Worm (Caenorhabditis elegans): ENCODE data around the gene ZK262.4.
"Not testable (repeated sequence)": the region's sequence is repeated elsewhere in the genome, so short reads cannot be mapped to it uniquely, and the experiment has no call there.

The ZK262.4 gene

DNA sequence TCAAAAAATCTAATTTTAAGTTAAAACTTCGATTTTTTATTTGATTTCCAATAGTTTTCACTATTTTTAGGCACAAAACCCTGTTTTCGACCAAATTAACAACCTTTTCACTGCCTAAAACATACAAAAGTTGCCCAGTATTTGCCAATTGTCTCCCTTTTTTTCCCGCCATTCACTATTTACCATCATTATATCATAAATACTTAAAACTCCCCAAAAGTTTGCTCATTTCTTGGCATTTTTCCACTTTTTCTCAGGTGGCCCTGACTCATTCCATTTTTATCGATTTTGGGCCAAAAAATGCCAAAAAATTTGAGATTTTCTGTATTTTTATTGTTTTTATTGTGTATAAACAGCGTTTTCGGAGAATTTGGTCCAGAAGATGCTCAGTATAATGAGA, 10.3 kb downstream of the ZK262.4 start, which contains the start of gene txt-8:
TSS of gene txt-8 (plus strand) at position 301 of the 400 bp plus-strand sequence.
- no peak for TF ChIP-seq tbx-11 (GFP tag; IDR thresholded peaks at IDR 0.05)
- TF ChIP-seq sea-1 (GFP tag; conservative IDR thresholded peaks at IDR 0.05): no peak
- TF ChIP-seq flt-1 (GFP tag; IDR thresholded peaks at IDR 0.05): no peak
- no peak for TF ChIP-seq scrt-1 (GFP tag; IDR thresholded peaks at IDR 0.05)
- no peak for TF ChIP-seq F13C5.2 (tag; optimal IDR thresholded peaks at IDR 0.05)
- TF ChIP-seq ceh-36 (tag; optimal IDR thresholded peaks at IDR 0.05): no peak
- TF ChIP-seq ceh-13 (GFP tag; optimal IDR thresholded peaks at IDR 0.05): no peak
- no peak for TF ChIP-seq B0310.2 (tag; optimal IDR thresholded peaks at IDR 0.05)
- no peak for TF ChIP-seq aly-1 (tag; optimal IDR thresholded peaks at IDR 0.05)
- TF ChIP-seq hnd-1 (tag; optimal IDR thresholded peaks at IDR 0.05): no peak
- TF ChIP-seq hmg-4 (GFP tag; optimal IDR thresholded peaks at IDR 0.05): no peak
- TF ChIP-seq pes-1 (GFP tag; IDR thresholded peaks at IDR 0.05): no peak
- no peak for TF ChIP-seq ama-1 (optimal IDR thresholded peaks at IDR 0.05)
- no peak for TF ChIP-seq ets-7 (tag; optimal IDR thresholded peaks at IDR 0.05)

DNA sequence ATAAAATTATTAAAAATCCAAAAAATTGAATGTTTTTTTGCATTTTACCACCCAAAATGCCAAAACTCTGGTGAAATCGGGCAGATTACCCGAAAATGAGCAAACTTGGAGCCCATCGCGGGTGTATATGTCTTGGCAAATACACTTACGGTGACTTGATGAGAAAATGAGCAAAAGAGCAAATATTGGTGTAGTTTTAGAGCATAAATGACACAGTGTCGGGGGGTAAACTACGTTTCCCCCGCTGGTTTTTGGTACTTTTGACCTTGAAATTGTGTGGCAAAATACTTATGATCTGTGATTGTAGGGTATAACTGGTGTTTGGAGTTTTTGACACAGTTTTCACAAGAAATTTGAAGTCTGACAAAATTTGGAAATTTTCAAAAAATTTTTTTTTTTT, 11.5 kb downstream of the ZK262.4 start, which contains the start of gene ZK262.2:
TSS of gene ZK262.2 (minus strand) at position 101 of the 400 bp plus-strand sequence.
- TF ChIP-seq flt-1 (GFP tag; IDR thresholded peaks at IDR 0.05) (no peak), hmg-4 (GFP tag; optimal IDR thresholded peaks at IDR 0.05) (no peak), scrt-1 (GFP tag; IDR thresholded peaks at IDR 0.05) (no peak)

DNA sequence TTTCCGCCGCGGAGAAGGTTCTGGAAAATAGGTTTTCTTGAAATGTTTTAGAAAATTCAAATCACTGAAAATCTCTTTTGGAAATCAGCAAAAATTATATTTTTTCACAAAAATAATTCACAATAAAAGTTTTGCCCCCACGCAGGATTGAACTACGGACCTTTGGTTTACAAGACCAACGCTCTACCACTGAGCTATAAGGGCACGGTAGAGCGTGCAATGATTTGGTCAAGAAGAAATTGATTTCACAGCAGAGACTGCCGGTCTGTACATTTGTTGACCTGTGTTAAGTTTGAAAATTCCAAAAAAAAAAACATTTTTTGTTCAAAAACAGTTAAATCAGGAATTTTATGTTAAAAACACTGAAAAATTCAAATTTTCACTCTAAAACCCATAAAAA, 12.0 kb downstream of the ZK262.4 start:
- TF ChIP-seq ceh-36 (tag; optimal IDR thresholded peaks at IDR 0.05) (no peak), hnd-1 (tag; optimal IDR thresholded peaks at IDR 0.05) (no peak), flt-1 (GFP tag; IDR thresholded peaks at IDR 0.05) (no peak), tbx-11 (GFP tag; IDR thresholded peaks at IDR 0.05) (no peak), F13C5.2 (tag; optimal IDR thresholded peaks at IDR 0.05) (no peak), ets-7 (tag; optimal IDR thresholded peaks at IDR 0.05) (no peak), hmg-4 (GFP tag; optimal IDR thresholded peaks at IDR 0.05) (no peak), hmbx-1 (tag; optimal IDR thresholded peaks at IDR 0.05) (no peak), aly-1 (tag; optimal IDR thresholded peaks at IDR 0.05) (no peak), pes-1 (GFP tag; IDR thresholded peaks at IDR 0.05) (no peak), tbx-37 (GFP tag; conservative IDR thresholded peaks at IDR 0.05) (no peak), B0310.2 (tag; optimal IDR thresholded peaks at IDR 0.05) (no peak), tra-4 (tag; optimal IDR thresholded peaks at IDR 0.05) (no peak), ceh-13 (GFP tag; optimal IDR thresholded peaks at IDR 0.05) (no peak), sea-1 (GFP tag; conservative IDR thresholded peaks at IDR 0.05) (no peak)

DNA sequence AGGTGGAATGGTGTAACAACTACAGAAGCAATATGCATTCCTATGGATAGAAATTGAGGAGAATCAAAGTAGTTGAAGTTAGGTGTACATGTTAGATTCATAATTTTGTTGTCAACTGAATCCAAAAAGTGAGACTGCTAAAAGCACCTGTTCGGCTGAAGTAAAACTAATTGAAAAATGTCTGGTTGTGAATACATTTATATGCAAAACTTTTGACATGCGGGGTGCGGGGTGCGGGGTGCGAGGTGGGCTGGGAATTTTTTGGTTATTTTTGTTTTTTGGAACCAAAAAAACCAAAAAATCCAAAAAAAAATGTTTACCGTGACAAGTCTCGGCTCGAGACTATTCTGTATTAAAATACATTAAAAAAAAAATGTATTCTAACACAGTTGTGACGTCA, 14.2 kb downstream of the ZK262.4 start, which contains the start of gene srh-207:
TSS of gene srh-207 (minus strand) at position 101 of the 400 bp plus-strand sequence.
- no peak for TF ChIP-seq sea-1 (GFP tag; conservative IDR thresholded peaks at IDR 0.05)
- TF ChIP-seq pes-1 (GFP tag; IDR thresholded peaks at IDR 0.05): no peak
- no peak for TF ChIP-seq B0310.2 (tag; optimal IDR thresholded peaks at IDR 0.05)
- TF ChIP-seq scrt-1 (GFP tag; IDR thresholded peaks at IDR 0.05): no peak
- no peak for TF ChIP-seq tra-4 (tag; optimal IDR thresholded peaks at IDR 0.05)
- no peak for TF ChIP-seq tbx-11 (GFP tag; IDR thresholded peaks at IDR 0.05)
- no peak for TF ChIP-seq aly-1 (tag; optimal IDR thresholded peaks at IDR 0.05)
- no peak for TF ChIP-seq hmbx-1 (tag; optimal IDR thresholded peaks at IDR 0.05)
- TF ChIP-seq ama-1 (optimal IDR thresholded peaks at IDR 0.05): no peak
- TF ChIP-seq ets-7 (tag; optimal IDR thresholded peaks at IDR 0.05): no peak
- TF ChIP-seq ceh-36 (tag; optimal IDR thresholded peaks at IDR 0.05): no peak

DNA sequence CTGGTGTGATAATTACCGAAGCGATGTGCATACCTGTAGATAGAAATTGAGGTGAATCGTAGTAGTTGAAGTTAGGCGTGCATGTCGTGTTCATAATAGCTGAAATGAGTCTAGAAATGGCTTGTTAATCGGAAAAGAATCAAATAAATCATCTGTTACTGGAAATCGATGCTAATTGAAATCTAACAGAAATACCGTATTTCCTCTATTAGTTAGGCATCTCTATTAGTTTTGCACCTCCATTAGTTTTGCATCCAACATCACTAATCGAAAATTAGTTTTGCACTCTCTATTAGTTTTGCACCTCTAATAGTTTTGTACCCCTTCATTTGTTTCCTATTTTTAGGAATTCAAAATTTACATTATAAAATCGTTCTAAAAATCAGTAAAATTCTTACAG, 19.6 kb downstream of the ZK262.4 start, which contains the start of gene srh-209:
TSS of gene srh-209 (minus strand) at position 101 of the 400 bp plus-strand sequence.
- not testable (repeated sequence) for TF ChIP-seq ceh-13 (GFP tag; optimal IDR thresholded peaks at IDR 0.05); tbx-11 (GFP tag; IDR thresholded peaks at IDR 0.05); B0310.2 (tag; optimal IDR thresholded peaks at IDR 0.05)

DNA sequence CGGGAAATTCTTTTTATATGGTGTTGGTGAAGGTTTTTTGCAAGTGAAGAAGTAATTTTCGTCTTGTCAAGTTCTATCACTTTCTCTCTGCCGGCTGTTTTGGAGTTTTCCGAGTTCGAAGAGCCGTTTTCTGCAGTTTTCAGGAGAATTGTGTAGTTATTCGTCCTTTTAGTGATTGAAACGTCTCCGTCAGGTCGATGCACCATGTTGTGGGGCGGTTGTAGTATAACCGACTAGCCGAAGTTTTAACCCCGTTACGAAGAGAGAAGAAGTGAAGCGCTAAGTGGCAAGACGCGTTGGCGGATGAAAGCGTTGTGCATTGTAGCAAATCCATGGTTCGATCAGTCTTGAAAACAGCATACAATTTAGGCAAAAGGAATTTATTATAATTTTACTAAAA, 21.6 kb downstream of the ZK262.4 start:
- TF ChIP-seq ets-7 (tag; optimal IDR thresholded peaks at IDR 0.05): no peak
- no peak for TF ChIP-seq tra-4 (tag; optimal IDR thresholded peaks at IDR 0.05)
- TF ChIP-seq ama-1 (optimal IDR thresholded peaks at IDR 0.05): no peak
- no peak for TF ChIP-seq sea-1 (GFP tag; conservative IDR thresholded peaks at IDR 0.05)
- no peak for TF ChIP-seq flt-1 (GFP tag; IDR thresholded peaks at IDR 0.05)
- no peak for TF ChIP-seq hnd-1 (tag; optimal IDR thresholded peaks at IDR 0.05)
- TF ChIP-seq hmg-4 (GFP tag; optimal IDR thresholded peaks at IDR 0.05): no peak
- TF ChIP-seq B0310.2 (tag; optimal IDR thresholded peaks at IDR 0.05): no peak
- TF ChIP-seq ceh-13 (GFP tag; optimal IDR thresholded peaks at IDR 0.05): no peak
- TF ChIP-seq F13C5.2 (tag; optimal IDR thresholded peaks at IDR 0.05): no peak
- no peak for TF ChIP-seq scrt-1 (GFP tag; IDR thresholded peaks at IDR 0.05)
- TF ChIP-seq pes-1 (GFP tag; IDR thresholded peaks at IDR 0.05): no peak
- TF ChIP-seq aly-1 (tag; optimal IDR thresholded peaks at IDR 0.05): no peak
- no peak for TF ChIP-seq hmbx-1 (tag; optimal IDR thresholded peaks at IDR 0.05)

DNA sequence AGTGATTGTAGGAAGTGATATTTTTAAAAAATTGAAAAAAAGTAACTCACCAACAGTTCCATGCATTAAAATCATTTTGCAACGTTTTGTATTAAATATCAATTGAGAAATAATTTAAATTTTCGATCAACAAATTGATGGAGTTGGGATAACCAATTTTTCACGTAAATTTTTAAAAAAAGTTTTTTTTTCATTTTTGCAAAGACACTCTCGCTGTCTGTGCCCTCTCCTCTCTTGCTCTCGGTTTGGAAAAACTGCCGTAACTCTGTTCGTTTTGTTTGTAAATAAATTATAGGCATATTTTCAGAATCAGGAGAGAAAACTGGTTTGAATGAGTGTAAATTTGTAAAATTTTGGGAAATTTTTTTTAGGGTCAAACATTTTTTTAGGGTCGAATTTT, 26.6 kb downstream of the ZK262.4 start, which contains the start of gene Y51A2B.16:
TSS of gene Y51A2B.16 (minus strand) at position 101 of the 400 bp plus-strand sequence.
- no peak for TF ChIP-seq sea-1 (GFP tag; conservative IDR thresholded peaks at IDR 0.05)
- TF ChIP-seq ets-7 (tag; optimal IDR thresholded peaks at IDR 0.05): no peak

DNA sequence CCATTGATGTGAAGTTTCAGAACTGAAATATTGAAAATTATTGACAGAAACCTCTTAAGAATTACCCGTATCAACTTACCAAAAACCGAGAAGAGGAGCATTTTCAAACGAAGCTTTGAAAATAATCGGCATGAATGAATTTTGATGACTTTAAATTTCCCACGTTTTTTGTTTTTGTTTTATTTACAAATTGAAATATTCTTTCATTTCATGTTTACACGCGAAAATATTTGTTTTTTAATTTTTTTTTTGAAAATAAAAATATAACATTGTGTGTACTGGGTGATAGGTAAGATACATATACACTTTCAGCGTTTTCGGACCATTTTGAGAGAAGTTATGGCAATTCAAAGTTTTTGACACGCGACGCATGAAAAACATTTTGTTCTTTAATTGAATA, 28.7 kb downstream of the ZK262.4 start, which contains the start of gene Y51A2B.9:
TSS of gene Y51A2B.9 (minus strand) at position 101 of the 400 bp plus-strand sequence.
- no peak for TF ChIP-seq tbx-37 (GFP tag; conservative IDR thresholded peaks at IDR 0.05)
- TF ChIP-seq hmbx-1 (tag; optimal IDR thresholded peaks at IDR 0.05): no peak
- no peak for TF ChIP-seq scrt-1 (GFP tag; IDR thresholded peaks at IDR 0.05)
- TF ChIP-seq ceh-13 (GFP tag; optimal IDR thresholded peaks at IDR 0.05): no peak
- TF ChIP-seq B0310.2 (tag; optimal IDR thresholded peaks at IDR 0.05): no peak
- no peak for TF ChIP-seq ceh-36 (tag; optimal IDR thresholded peaks at IDR 0.05)
- TF ChIP-seq F13C5.2 (tag; optimal IDR thresholded peaks at IDR 0.05): no peak
- TF ChIP-seq ets-7 (tag; optimal IDR thresholded peaks at IDR 0.05): no peak
- no peak for TF ChIP-seq sea-1 (GFP tag; conservative IDR thresholded peaks at IDR 0.05)
- TF ChIP-seq aly-1 (tag; optimal IDR thresholded peaks at IDR 0.05): no peak
- no peak for TF ChIP-seq flt-1 (GFP tag; IDR thresholded peaks at IDR 0.05)
- TF ChIP-seq tra-4 (tag; optimal IDR thresholded peaks at IDR 0.05): no peak
- no peak for TF ChIP-seq ama-1 (optimal IDR thresholded peaks at IDR 0.05)
- no peak for TF ChIP-seq tbx-11 (GFP tag; IDR thresholded peaks at IDR 0.05)
- no peak for TF ChIP-seq pes-1 (GFP tag; IDR thresholded peaks at IDR 0.05)
- no peak for TF ChIP-seq hmg-4 (GFP tag; optimal IDR thresholded peaks at IDR 0.05)
